Worm (Caenorhabditis elegans): ENCODE data around the gene Y116A8C.30.

The Y116A8C.30 gene

ce11 chrIV:17103116-17103515, 399 bp downstream of the Y116A8C.30 start:
- no peak for TF ChIP-seq flt-1 (GFP tag; IDR thresholded peaks at IDR 0.05)
- TF ChIP-seq med-1 (GFP tag; optimal IDR thresholded peaks at IDR 0.05; ENCODE audit: insufficient read depth), result no peak
- TF ChIP-seq ref-1 (GFP tag; conservative IDR thresholded peaks at IDR 0.05), result no peak
- no peak for TF ChIP-seq ztf-23 (GFP tag; IDR thresholded peaks at IDR 0.05)
- TF ChIP-seq T22C8.4 (GFP tag; IDR thresholded peaks at IDR 0.05), result no peak
- TF ChIP-seq klf-2 (GFP tag; conservative IDR thresholded peaks at IDR 0.05), result no peak
- TF ChIP-seq cog-1 (tag; optimal IDR thresholded peaks at IDR 0.05), result no peak
- TF ChIP-seq tab-1 (GFP tag; IDR thresholded peaks at IDR 0.05), result no peak
- no peak for TF ChIP-seq ztf-29 (GFP tag; IDR thresholded peaks at IDR 0.05)

- TF ChIP-seq ztf-29 (GFP tag; IDR thresholded peaks at IDR 0.05) (no peak), tab-1 (GFP tag; IDR thresholded peaks at IDR 0.05) (no peak), ref-1 (GFP tag; conservative IDR thresholded peaks at IDR 0.05) (no peak), cog-1 (tag; optimal IDR thresholded peaks at IDR 0.05) (no peak), med-1 (GFP tag; optimal IDR thresholded peaks at IDR 0.05; ENCODE audit: insufficient read depth) (no peak), flt-1 (GFP tag; IDR thresholded peaks at IDR 0.05) (no peak), ztf-23 (GFP tag; IDR thresholded peaks at IDR 0.05) (no peak), klf-2 (GFP tag; conservative IDR thresholded peaks at IDR 0.05) (no peak), T22C8.4 (GFP tag; IDR thresholded peaks at IDR 0.05) (no peak)
These were observed 2.7 kb downstream of the Y116A8C.30 start for ce11 chrIV:17100628-17101338.

ce11 chrIV:17100148-17100547, 3.4 kb downstream of the Y116A8C.30 start, which contains the start of gene bca-2:
bca-2 (minus strand) TSS chrIV:17100248.
- TF ChIP-seq klf-2 (GFP tag; conservative IDR thresholded peaks at IDR 0.05), result no peak
- TF ChIP-seq cog-1 (tag; optimal IDR thresholded peaks at IDR 0.05), result no peak
- TF ChIP-seq T22C8.4 (GFP tag; IDR thresholded peaks at IDR 0.05), result no peak
- no peak for TF ChIP-seq tab-1 (GFP tag; IDR thresholded peaks at IDR 0.05)
- no peak for TF ChIP-seq ref-1 (GFP tag; conservative IDR thresholded peaks at IDR 0.05)
- TF ChIP-seq flt-1 (GFP tag; IDR thresholded peaks at IDR 0.05), result no peak
- TF ChIP-seq ztf-23 (GFP tag; IDR thresholded peaks at IDR 0.05), result no peak
- no peak for TF ChIP-seq ztf-29 (GFP tag; IDR thresholded peaks at IDR 0.05)
- TF ChIP-seq med-1 (GFP tag; optimal IDR thresholded peaks at IDR 0.05; ENCODE audit: insufficient read depth), result no peak

- TF ChIP-seq ztf-23 (GFP tag; IDR thresholded peaks at IDR 0.05), result no peak
- no peak for TF ChIP-seq T22C8.4 (GFP tag; IDR thresholded peaks at IDR 0.05)
- TF ChIP-seq klf-2 (GFP tag; conservative IDR thresholded peaks at IDR 0.05), result 0 out of 2 replicates have a peak, but pooled peaks have one; percentile 3
- TF ChIP-seq flt-1 (GFP tag; IDR thresholded peaks at IDR 0.05), result no peak
- 0 out of 2 replicates have a peak, but pooled peaks have one; percentile 23 for TF ChIP-seq ref-1 (GFP tag; conservative IDR thresholded peaks at IDR 0.05)
- no peak for TF ChIP-seq cog-1 (tag; optimal IDR thresholded peaks at IDR 0.05)
- TF ChIP-seq ztf-29 (GFP tag; IDR thresholded peaks at IDR 0.05), result no peak
- TF ChIP-seq med-1 (GFP tag; optimal IDR thresholded peaks at IDR 0.05; ENCODE audit: insufficient read depth), result no peak
- no peak for TF ChIP-seq tab-1 (GFP tag; IDR thresholded peaks at IDR 0.05)
These were observed 4.4 kb downstream of the Y116A8C.30 start for ce11 chrIV:17099113-17099512.

ce11 chrIV:17096168-17096567, 7.3 kb downstream of the Y116A8C.30 start, which contains the start of gene Y116A8C.27:
Y116A8C.27 (minus strand) TSS chrIV:17096268.
- TF ChIP-seq cog-1 (tag; optimal IDR thresholded peaks at IDR 0.05) (no peak), T22C8.4 (GFP tag; IDR thresholded peaks at IDR 0.05) (no peak), ztf-23 (GFP tag; IDR thresholded peaks at IDR 0.05) (no peak), ref-1 (GFP tag; conservative IDR thresholded peaks at IDR 0.05) (no peak), tab-1 (GFP tag; IDR thresholded peaks at IDR 0.05) (no peak), ztf-29 (GFP tag; IDR thresholded peaks at IDR 0.05) (no peak), flt-1 (GFP tag; IDR thresholded peaks at IDR 0.05) (no peak), klf-2 (GFP tag; conservative IDR thresholded peaks at IDR 0.05) (no peak), med-1 (GFP tag; optimal IDR thresholded peaks at IDR 0.05; ENCODE audit: insufficient read depth) (no peak)

- TF ChIP-seq T22C8.4 (GFP tag; IDR thresholded peaks at IDR 0.05), result no peak
- TF ChIP-seq tab-1 (GFP tag; IDR thresholded peaks at IDR 0.05), result no peak
- no peak for TF ChIP-seq ref-1 (GFP tag; conservative IDR thresholded peaks at IDR 0.05)
- no peak for TF ChIP-seq klf-2 (GFP tag; conservative IDR thresholded peaks at IDR 0.05)
- TF ChIP-seq ztf-23 (GFP tag; IDR thresholded peaks at IDR 0.05), result no peak
- no peak for TF ChIP-seq ztf-29 (GFP tag; IDR thresholded peaks at IDR 0.05)
- TF ChIP-seq med-1 (GFP tag; optimal IDR thresholded peaks at IDR 0.05; ENCODE audit: insufficient read depth), result no peak
- TF ChIP-seq flt-1 (GFP tag; IDR thresholded peaks at IDR 0.05), result no peak
- no peak for TF ChIP-seq cog-1 (tag; optimal IDR thresholded peaks at IDR 0.05)
These were observed 9.8 kb downstream of the Y116A8C.30 start, which contains the start of gene Y116A8C.29 for ce11 chrIV:17093701-17094100. Y116A8C.29 (plus strand) TSS chrIV:17094028.

ce11 chrIV:17088849-17089248, 14.7 kb downstream of the Y116A8C.30 start, which contains the start of gene Y116A8C.43:
Y116A8C.43 (plus strand) TSS chrIV:17088851.
- no peak for TF ChIP-seq klf-2 (GFP tag; conservative IDR thresholded peaks at IDR 0.05)
- TF ChIP-seq ref-1 (GFP tag; conservative IDR thresholded peaks at IDR 0.05), result no peak
- TF ChIP-seq cog-1 (tag; optimal IDR thresholded peaks at IDR 0.05), result no peak
- no peak for TF ChIP-seq ztf-29 (GFP tag; IDR thresholded peaks at IDR 0.05)
- no peak for TF ChIP-seq med-1 (GFP tag; optimal IDR thresholded peaks at IDR 0.05; ENCODE audit: insufficient read depth)
- no peak for TF ChIP-seq ztf-23 (GFP tag; IDR thresholded peaks at IDR 0.05)
- no peak for TF ChIP-seq T22C8.4 (GFP tag; IDR thresholded peaks at IDR 0.05)
- TF ChIP-seq tab-1 (GFP tag; IDR thresholded peaks at IDR 0.05), result no peak
- TF ChIP-seq flt-1 (GFP tag; IDR thresholded peaks at IDR 0.05), result no peak

- peak; percentile 70 for TF ChIP-seq ztf-29 (GFP tag; IDR thresholded peaks at IDR 0.05)
- peak; percentile 70; the same call in 1 of the 2 replicates for TF ChIP-seq T22C8.4 (GFP tag; IDR thresholded peaks at IDR 0.05)
- TF ChIP-seq tab-1 (GFP tag; IDR thresholded peaks at IDR 0.05), result peak; percentile 77
- no peak; the same call in 1 of the 2 replicates for TF ChIP-seq ref-1 (GFP tag; conservative IDR thresholded peaks at IDR 0.05)
- peak; percentile 94 for TF ChIP-seq ztf-23 (GFP tag; IDR thresholded peaks at IDR 0.05)
- TF ChIP-seq cog-1 (tag; optimal IDR thresholded peaks at IDR 0.05), result peak; percentile 97
- TF ChIP-seq klf-2 (GFP tag; conservative IDR thresholded peaks at IDR 0.05), result peak; percentile 81
- no peak for TF ChIP-seq med-1 (GFP tag; optimal IDR thresholded peaks at IDR 0.05; ENCODE audit: insufficient read depth)
- TF ChIP-seq flt-1 (GFP tag; IDR thresholded peaks at IDR 0.05), result peak; percentile 89
These were observed 16.0 kb downstream of the Y116A8C.30 start, which contains the start of the genes snx-13 and snr-1 for ce11 chrIV:17087384-17088099. snx-13 (minus strand) TSS chrIV:17087438. snr-1 (plus strand) TSS chrIV:17088049.

Data from whole organism, midembryonic.